Worm (Caenorhabditis elegans) whole organism, L3 larva: Measurements from ENCODE around the gene H20E11.2.

Source experiments
- R02D3.7 ChIP-seq: fragments of 150-350 bp; optimal IDR thresholded peaks from 2 replicates; lab custom pipeline; 2014; ENCODE audit warnings: missing biosample characterization, missing genetic modification characterization
- aly-2 ChIP-seq: fragments of 150-350 bp; optimal IDR thresholded peaks from 2 replicates; lab custom pipeline; 2014; ENCODE audit warnings: missing biosample characterization, missing genetic modification characterization
- ama-1 ChIP-seq: fragments of 150-350 bp; optimal IDR thresholded peaks from 2 replicates; lab custom pipeline; 2018
- daf-12 ChIP-seq: fragments of 150-350 bp; optimal IDR thresholded peaks from 2 replicates; lab custom pipeline; 2014; ENCODE audit warnings: missing biosample characterization, missing genetic modification reagents, missing genetic modification characterization
- elt-3 ChIP-seq, 3 experiments: fragments of 150-350 bp in 1 of 3; sonication (generic microtip) in 2 of 3; optimal IDR thresholded peaks; 2 replicates in 2 of 3; 4 replicates in 1 of 3; lab custom pipeline; 2014 to 2017; ENCODE audit warnings: missing biosample characterization in 3 of 3, missing genetic modification characterization in 3 of 3
- fkh-10 ChIP-seq: sonication (generic microtip); optimal IDR thresholded peaks from 2 replicates; lab custom pipeline; 2017; ENCODE audit warnings: missing biosample characterization, missing genetic modification reagents, missing genetic modification characterization
- fos-1 ChIP-seq: fragments of 150-350 bp; optimal IDR thresholded peaks from 2 replicates; lab custom pipeline; 2014; ENCODE audit warnings: missing biosample characterization, missing genetic modification characterization
- nhr-11 ChIP-seq: fragments of 150-350 bp; optimal IDR thresholded peaks from 2 replicates; lab custom pipeline; 2014; ENCODE audit warnings: missing biosample characterization, missing genetic modification characterization
- nhr-237 ChIP-seq: fragments of 150-350 bp; optimal IDR thresholded peaks from 2 replicates; lab custom pipeline; 2014; ENCODE audit warnings: missing biosample characterization, missing genetic modification characterization
- nhr-77 ChIP-seq: fragments of 150-350 bp; optimal IDR thresholded peaks from 2 replicates; lab custom pipeline; 2014; ENCODE audit warnings: missing biosample characterization, missing genetic modification characterization
- skn-1 ChIP-seq: fragments of 150-350 bp; optimal IDR thresholded peaks from 2 replicates; lab custom pipeline; 2014; ENCODE audit warnings: missing biosample characterization, missing genetic modification characterization
- unc-39 ChIP-seq: sonication (generic microtip); optimal IDR thresholded peaks from 4 replicates; lab custom pipeline; 2017; ENCODE audit warnings: missing biosample characterization, missing genetic modification characterization

- TF ChIP-seq nhr-237 (tag; lab: Kevin White, UChicago) = no peak
- no peak for TF ChIP-seq fkh-10 (GFP tag; lab: Kevin White, UChicago)
- no peak for TF ChIP-seq ama-1 (lab: Kevin White, UChicago)
- TF ChIP-seq skn-1 (tag; lab: Kevin White, UChicago) = no peak
- TF ChIP-seq fos-1 (tag; lab: Kevin White, UChicago) = no peak
- TF ChIP-seq aly-2 (tag; lab: Kevin White, UChicago) = no peak
- TF ChIP-seq elt-3 (tag; optimal IDR thresholded peaks at IDR 0.05; lab: Kevin White, UChicago) = no peak
- no peak for TF ChIP-seq nhr-77 (tag; lab: Kevin White, UChicago)
- no peak for TF ChIP-seq unc-39 (tag; lab: Kevin White, UChicago)
- TF ChIP-seq nhr-11 = no peak
- no peak for TF ChIP-seq R02D3.7
- no peak for TF ChIP-seq daf-12 (tag; lab: Kevin White, UChicago)
Observed at ce11 chrIV:6836769-6837168, 9.2 kb downstream of the H20E11.2 start.
